Fruit fly (Drosophila melanogaster) whole organism, wandering third instar larva: ENCODE data around the gene tal-1A.

ENCODE experiments used
- Dfd ChIP-seq: fragments of >200 bp; optimal IDR thresholded peaks from 2 replicates; lab custom pipeline; 2017; ENCODE audit warnings: missing biosample characterization, missing genetic modification characterization
- GATAd ChIP-seq: sonication (Bioruptor generic); optimal IDR thresholded peaks from 2 replicates; lab custom pipeline; 2016; ENCODE audit warnings: missing biosample characterization, missing genetic modification characterization
- Hr78 ChIP-seq: fragments of >200 bp; optimal IDR thresholded peaks from 2 replicates; lab custom pipeline; 2017; ENCODE audit warnings: missing biosample characterization, missing genetic modification characterization
- Myc ChIP-seq: fragments of >200 bp; optimal IDR thresholded peaks from 2 replicates; lab custom pipeline; 2017
- dl ChIP-seq, 2 experiments: fragments of 175-275, 200-275 bp in 1 of 2; fragments of 200-275 bp in 1 of 2; sonication (Bioruptor generic); optimal IDR thresholded peaks; lab custom pipeline; 2018; ENCODE audit warnings: mild to moderate bottlenecking in 2 of 2, missing biosample characterization in 2 of 2, missing genetic modification characterization in 2 of 2, moderate library complexity in 2 of 2; ENCODE audit not compliant: partially characterized antibody in 2 of 2, insufficient read depth in 1 of 2
- dmrt93B ChIP-seq: fragments of 200-800 bp; sonication (Bioruptor generic); optimal IDR thresholded peaks from 2 replicates; lab custom pipeline; 2018; ENCODE audit warnings: missing biosample characterization, mild to moderate bottlenecking, missing genetic modification characterization
- jim ChIP-seq: fragments of 175-275, 200-325 bp; sonication (Bioruptor generic); optimal IDR thresholded peaks from 2 replicates; lab custom pipeline; 2016; ENCODE audit warnings: missing biosample characterization, mild to moderate bottlenecking, missing genetic modification characterization
- pan ChIP-seq: fragments of >200 bp; optimal IDR thresholded peaks from 2 replicates; lab custom pipeline; 2017
- psq ChIP-seq: fragments of 200-800 bp; sonication (Bioruptor generic); optimal IDR thresholded peaks from 3 replicates; lab custom pipeline; 2017; ENCODE audit warnings: missing biosample characterization, mild to moderate bottlenecking, missing genetic modification characterization, moderate library complexity

DNA sequence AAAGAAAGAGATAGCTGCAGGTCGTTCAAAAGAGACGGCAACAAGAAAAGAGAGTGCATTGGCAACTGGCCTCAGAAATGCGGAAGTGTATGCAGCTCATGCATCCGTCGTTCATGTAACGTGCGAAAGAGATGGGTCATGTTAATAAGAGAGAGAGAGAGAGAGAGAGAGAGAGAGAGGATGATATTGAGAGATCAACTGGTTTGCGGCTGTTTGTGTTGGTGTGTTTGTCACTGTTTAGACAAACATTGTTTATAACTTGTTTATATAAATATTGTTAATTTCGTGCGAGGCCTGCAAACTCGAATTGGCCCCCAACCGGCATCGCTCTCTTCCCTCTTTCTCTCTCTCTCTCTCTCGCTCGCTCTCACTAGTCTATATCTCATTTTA, 18.2 kb upstream of the tal-1A start:
- TF ChIP-seq psq (GFP tag; lab: Kevin White, UChicago) (no peak), jim (GFP tag; lab: Kevin White, UChicago) (no peak), Hr78 (GFP tag; lab: Kevin White, UChicago) (no peak), dmrt93B (GFP tag; lab: Kevin White, UChicago) (no peak), Myc (no peak), GATAd (no peak), Dfd (GFP tag; lab: Kevin White, UChicago) (no peak), pan (lab: Kevin White, UChicago) (no peak), dl (GFP tag; optimal IDR thresholded peaks at IDR 0.05; lab: Kevin White, UChicago; ENCODE audit: insufficient read depth in 1 of 2, partially characterized antibody in 2 of 2) (peak in 1 of 2 experiments; percentile 44)
